Worm (Caenorhabditis elegans) whole organism, L3 larva: ENCODE results near the gene srt-22.
"Not testable (repeated sequence)": the region's sequence is repeated elsewhere in the genome, so short reads cannot be mapped to it uniquely, and the experiment has no call there.

ENCODE experiments used
- ZK546.5 ChIP-seq: sonication (generic microtip); optimal IDR thresholded peaks from 2 replicates; lab custom pipeline; 2017; ENCODE audit warnings: missing biosample characterization, missing genetic modification characterization
- aly-2 ChIP-seq: fragments of 150-350 bp; optimal IDR thresholded peaks from 2 replicates; lab custom pipeline; 2014; ENCODE audit warnings: missing biosample characterization, missing genetic modification characterization
- ama-1 ChIP-seq: fragments of 150-350 bp; optimal IDR thresholded peaks from 2 replicates; lab custom pipeline; 2018
- hmg-11 ChIP-seq: sonication (generic microtip); optimal IDR thresholded peaks from 2 replicates; lab custom pipeline; 2016; ENCODE audit warnings: missing genetic modification characterization, missing compliant biosample characterization
- lin-39 ChIP-seq: fragments of 150-350 bp; optimal IDR thresholded peaks from 2 replicates; lab custom pipeline; 2018; ENCODE audit warnings: missing biosample characterization, missing genetic modification reagents, missing genetic modification characterization
- mdl-1 ChIP-seq: fragments of 150-350 bp; optimal IDR thresholded peaks from 2 replicates; lab custom pipeline; 2014; ENCODE audit warnings: missing biosample characterization, missing genetic modification characterization
- nhr-11 ChIP-seq: fragments of 150-350 bp; optimal IDR thresholded peaks from 2 replicates; lab custom pipeline; 2014; ENCODE audit warnings: missing biosample characterization, missing genetic modification characterization
- nhr-12 ChIP-seq: fragments of 150-350 bp; optimal IDR thresholded peaks from 2 replicates; lab custom pipeline; 2014; ENCODE audit warnings: missing biosample characterization, missing genetic modification characterization
- nhr-237 ChIP-seq: fragments of 150-350 bp; optimal IDR thresholded peaks from 2 replicates; lab custom pipeline; 2014; ENCODE audit warnings: missing biosample characterization, missing genetic modification characterization
- unc-39 ChIP-seq: sonication (generic microtip); optimal IDR thresholded peaks from 4 replicates; lab custom pipeline; 2017; ENCODE audit warnings: missing biosample characterization, missing genetic modification characterization
- unc-62 ChIP-seq: fragments of 150-350 bp; sonication (generic microtip); optimal IDR thresholded peaks from 4 replicates; lab custom pipeline; 2014; ENCODE audit warnings: missing biosample characterization, missing genetic modification reagents, missing genetic modification characterization
- ztf-4 ChIP-seq: fragments of 150-350 bp; optimal IDR thresholded peaks from 2 replicates; lab custom pipeline; 2014; ENCODE audit warnings: missing biosample characterization, missing genetic modification characterization

DNA sequence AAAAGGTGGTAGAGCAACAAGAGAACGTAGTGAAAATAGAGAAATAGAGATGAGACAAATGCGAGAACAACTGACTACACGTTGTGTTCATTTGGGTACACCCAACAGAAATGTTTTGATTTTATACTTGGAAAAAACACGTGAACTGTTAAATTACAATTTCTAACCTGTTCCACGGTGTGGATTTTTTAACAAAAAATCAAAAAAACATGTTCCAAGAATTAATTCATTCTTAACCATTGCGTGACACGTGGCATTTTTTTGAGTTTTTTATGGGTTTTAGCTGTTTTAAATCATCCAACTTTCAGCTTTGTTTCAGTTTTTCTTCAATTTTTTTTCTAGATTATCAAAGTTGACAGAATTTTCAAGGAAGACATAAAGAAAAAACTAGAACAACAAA, 45.7 kb upstream of the srt-22 start, which contains the start of gene ech-1.1:
- not testable (repeated sequence) for TF ChIP-seq nhr-237 (tag; lab: Kevin White, UChicago); lin-39 (tag; lab: Kevin White, UChicago); unc-62 (GFP tag; lab: Kevin White, UChicago); ama-1 (lab: Kevin White, UChicago); ZK546.5; unc-39 (tag; lab: Kevin White, UChicago); hmg-11 (tag; lab: Kevin White, UChicago); aly-2 (tag; lab: Kevin White, UChicago); mdl-1 (tag; lab: Kevin White, UChicago); nhr-11 (tag; lab: Kevin White, UChicago); ztf-4 (tag; lab: Kevin White, UChicago); nhr-12 (tag; lab: Kevin White, UChicago)
